Worm (Caenorhabditis elegans) whole organism, early embryonic: Measurements from ENCODE around the gene C23G10.1.

Source experiments
- hmbx-1 ChIP-seq: sonication (generic microtip); optimal IDR thresholded peaks from 2 replicates; lab custom pipeline; 2016; ENCODE audit warnings: mild to moderate bottlenecking, missing genetic modification characterization, missing compliant biosample characterization
- hmg-4 ChIP-seq: fragments of 200-800 bp; sonication (Bioruptor generic); optimal IDR thresholded peaks from 2 replicates; lab custom pipeline; 2018; ENCODE audit warnings: mild to moderate bottlenecking, missing genetic modification characterization, missing compliant biosample characterization
- pes-1 ChIP-seq: fragments of 200-800 bp; sonication (Bioruptor generic); IDR thresholded peaks from 2 replicates; pipeline ENCODE4 v1.3.6; 2022; ENCODE audit warnings: missing genetic modification reagents, missing genetic modification characterization, missing compliant biosample characterization

ce11 chrIII:6215476-6215875 lies 6.4 kb downstream of the C23G10.1 start, which contains the start of gene C23G10.11:
- TF ChIP-seq pes-1 (GFP tag; lab: Robert Waterston, UW) (no peak), hmg-4 (no peak), hmbx-1 (tag; lab: Kevin White, UChicago) (no peak)
